Worm (Caenorhabditis elegans) whole organism, midembryonic: ENCODE data around the gene B0281.3.

Source experiments
- flt-1 ChIP-seq: fragments of 200-800 bp; sonication (Bioruptor generic); IDR thresholded peaks from 2 replicates; pipeline ENCODE4 v1.3.6; 2022; ENCODE audit warnings: missing genetic modification characterization, missing compliant biosample characterization
- tab-1 ChIP-seq: fragments of 200-800 bp; sonication (Bioruptor generic); IDR thresholded peaks from 2 replicates; pipeline ENCODE4 v1.3.6; 2022; ENCODE audit warnings: missing genetic modification characterization, missing compliant biosample characterization
- ztf-23 ChIP-seq: fragments of 200-800 bp; sonication (Bioruptor generic); IDR thresholded peaks from 2 replicates; pipeline ENCODE4 v1.3.6; 2022; ENCODE audit warnings: missing genetic modification reagents, missing genetic modification characterization, missing compliant biosample characterization

ce11 chrII:2320097-2320496 lies 13.3 kb downstream of the B0281.3 start, which contains the start of gene ZK1240.3:
- TF ChIP-seq tab-1 (GFP tag; lab: Robert Waterston, UW) = no peak
- no peak for TF ChIP-seq flt-1
- no peak for TF ChIP-seq ztf-23 (GFP tag; lab: Robert Waterston, UW)
